Worm (Caenorhabditis elegans): ENCODE measurements around the gene F23D12.7.

The F23D12.7 gene

DNA sequence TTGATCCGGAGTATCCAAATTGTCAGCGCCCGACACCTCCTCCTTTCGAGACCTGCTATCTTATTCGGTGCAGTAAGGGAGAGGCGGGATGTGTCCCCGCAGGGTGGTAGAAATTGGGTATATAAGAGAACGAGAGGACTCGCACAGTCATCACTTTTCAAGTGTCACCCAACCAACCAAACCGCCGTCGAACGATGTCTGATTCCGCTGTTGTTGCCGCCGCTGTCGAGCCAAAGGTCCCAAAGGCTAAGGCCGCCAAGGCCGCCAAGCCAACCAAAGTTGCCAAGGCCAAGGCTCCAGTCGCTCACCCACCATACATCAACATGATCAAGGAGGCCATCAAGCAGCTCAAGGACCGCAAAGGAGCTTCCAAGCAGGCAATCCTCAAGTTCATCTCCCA, 36.3 kb upstream of the F23D12.7 start, which contains the start of gene his-24 (continued):
- TF ChIP-seq hlh-30 (tag; optimal IDR thresholded peaks at IDR 0.05; ENCODE audit: insufficient read depth) (no peak), rnt-1 (tag; optimal IDR thresholded peaks at IDR 0.05) (peak; percentile 15), pros-1 (tag; optimal IDR thresholded peaks at IDR 0.05) (peak; percentile 6), ceh-14 (tag; optimal IDR thresholded peaks at IDR 0.05) (no peak), ttx-3 (tag; optimal IDR thresholded peaks at IDR 0.05) (no peak), nfya-1 (tag; optimal IDR thresholded peaks at IDR 0.05) (peak; percentile 73), unc-86 (tag; optimal IDR thresholded peaks at IDR 0.05) (no peak), K02D7.2 (tag; optimal IDR thresholded peaks at IDR 0.05) (no peak), ref-2 (tag; optimal IDR thresholded peaks at IDR 0.05) (peak; percentile 73), fax-1 (tag; optimal IDR thresholded peaks at IDR 0.05) (no peak), C08G9.2 (tag; optimal IDR thresholded peaks at IDR 0.05) (no peak), sox-2 (GFP tag; IDR thresholded peaks at IDR 0.05) (no peak), T23F11.4 (GFP tag; optimal IDR thresholded peaks at IDR 0.05) (no peak), unc-42 (tag; optimal IDR thresholded peaks at IDR 0.05) (peak; percentile 20), nhr-11 (tag; optimal IDR thresholded peaks at IDR 0.05) (no peak), pha-4 (tag; optimal IDR thresholded peaks at IDR 0.05) (no peak), hlh-13 (GFP tag; optimal IDR thresholded peaks at IDR 0.05) (no peak), ceh-9 (tag; optimal IDR thresholded peaks at IDR 0.05) (no peak), ahr-1 (tag; optimal IDR thresholded peaks at IDR 0.05) (no peak), gmeb-2 (tag; optimal IDR thresholded peaks at IDR 0.05) (no peak), odd-2 (tag; optimal IDR thresholded peaks at IDR 0.05) (no peak), dmd-4 (tag; optimal IDR thresholded peaks at IDR 0.05; ENCODE audit: borderline replicate concordance) (no peak), fkh-6 (tag; optimal IDR thresholded peaks at IDR 0.05) (no peak), npax-4 (tag; optimal IDR thresholded peaks at IDR 0.05) (no peak), lin-11 (tag; optimal IDR thresholded peaks at IDR 0.05) (no peak), ceh-34 (tag; optimal IDR thresholded peaks at IDR 0.05) (peak; percentile 53), zip-5 (tag; optimal IDR thresholded peaks at IDR 0.05) (no peak), eyg-1 (tag; optimal IDR thresholded peaks at IDR 0.05) (no peak), ceh-22 (tag; optimal IDR thresholded peaks at IDR 0.05) (no peak), Y22D7AL.16 (tag; optimal IDR thresholded peaks at IDR 0.05) (no peak), ceh-18 (tag; optimal IDR thresholded peaks at IDR 0.05) (peak; percentile 63), ceh-45 (GFP tag; IDR thresholded peaks at IDR 0.05) (0 out of 2 replicates have a peak, but pooled peaks have one; percentile 48), unc-3 (GFP tag; conservative IDR thresholded peaks at IDR 0.05) (no peak), unc-3 (tag; optimal IDR thresholded peaks at IDR 0.05) (no peak), pax-1 (tag; optimal IDR thresholded peaks at IDR 0.05) (no peak), K09A11.1 (tag; optimal IDR thresholded peaks at IDR 0.05; ENCODE audit: insufficient read depth) (no peak), ceh-31 (tag; optimal IDR thresholded peaks at IDR 0.05) (peak; percentile 45), hlh-15 (tag; optimal IDR thresholded peaks at IDR 0.05) (no peak), nhr-232 (tag; optimal IDR thresholded peaks at IDR 0.05) (no peak), ama-1 (optimal IDR thresholded peaks at IDR 0.05) (peak; percentile 67), hlh-6 (tag; optimal IDR thresholded peaks at IDR 0.05) (no peak), pag-3 (tag; optimal IDR thresholded peaks at IDR 0.05; ENCODE audit: borderline replicate concordance) (no peak), ceh-48 (tag; optimal IDR thresholded peaks at IDR 0.05) (no peak), dve-1 (tag; optimal IDR thresholded peaks at IDR 0.05) (peak; percentile 54), hlh-8 (tag; optimal IDR thresholded peaks at IDR 0.05) (no peak), tbx-7 (tag; optimal IDR thresholded peaks at IDR 0.05) (no peak), pat-9 (tag; optimal IDR thresholded peaks at IDR 0.05) (no peak), syd-9 (tag; optimal IDR thresholded peaks at IDR 0.05) (no peak), pha-2 (tag; optimal IDR thresholded peaks at IDR 0.05) (no peak), ceh-24 (tag; optimal IDR thresholded peaks at IDR 0.05) (no peak), ceh-30 (tag; optimal IDR thresholded peaks at IDR 0.05) (no peak), sdc-2 (tag; optimal IDR thresholded peaks at IDR 0.05) (peak; percentile 40), elt-2 (tag; optimal IDR thresholded peaks at IDR 0.05) (peak; percentile 28), mec-3 (tag; optimal IDR thresholded peaks at IDR 0.05; ENCODE audit: borderline replicate concordance) (no peak)

Measured in whole organism, late embryonic.